Fruit fly (Drosophila melanogaster): ENCODE measurements around the gene CG10973.

CG10973 gene

DNA sequence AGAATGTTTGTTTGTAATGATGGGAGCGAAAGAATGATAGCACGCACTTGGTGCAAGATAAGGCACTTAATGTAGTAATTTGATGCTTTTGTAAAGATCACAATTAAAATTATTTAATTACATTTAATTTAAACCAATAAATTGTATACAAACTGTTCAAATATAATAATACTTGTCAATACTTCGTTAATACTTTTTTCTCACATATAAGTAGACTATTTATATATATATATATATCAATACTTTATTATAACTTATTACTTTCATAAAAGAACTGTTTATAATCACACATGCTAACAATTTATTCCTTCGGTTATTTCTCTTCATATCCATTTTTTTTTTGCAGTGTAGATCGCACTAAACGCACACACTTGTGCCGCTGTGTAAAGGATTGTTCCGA, 37.0 kb downstream of the CG10973 start (continued):
- no peak for TF ChIP-seq BtbVII (GFP tag; optimal IDR thresholded peaks at IDR 0.05)
- no peak for TF ChIP-seq GATAe (GFP tag; conservative IDR thresholded peaks at IDR 0.05)
- TF ChIP-seq Atf6 (GFP tag; IDR thresholded peaks at IDR 0.05), result no peak
- TF ChIP-seq sima (GFP tag; optimal IDR thresholded peaks at IDR 0.05), result no peak
- TF ChIP-seq CG1647 (GFP tag; optimal IDR thresholded peaks at IDR 0.05), result no peak
- no peak for TF ChIP-seq CG8765 (GFP tag; IDR thresholded peaks at IDR 0.05)
- peak in 1 of 2 experiments; percentile 20 for TF ChIP-seq bsh (GFP tag; optimal IDR thresholded peaks at IDR 0.05)
- TF ChIP-seq ttk (GFP tag; IDR thresholded peaks at IDR 0.05), result no peak
- TF ChIP-seq salm (tag; optimal IDR thresholded peaks at IDR 0.05), result no peak
- no peak for TF ChIP-seq ind (GFP tag; optimal IDR thresholded peaks at IDR 0.05)
- peak; percentile 43 for TF ChIP-seq dmrt11E (tag; optimal IDR thresholded peaks at IDR 0.05)
- peak; percentile 44 for TF ChIP-seq fd96Cb (tag; optimal IDR thresholded peaks at IDR 0.05)
- TF ChIP-seq CG2712 (tag; optimal IDR thresholded peaks at IDR 0.05), result peak; percentile 47
- peak; percentile 38 for TF ChIP-seq CG2678 (tag; optimal IDR thresholded peaks at IDR 0.05)
- TF ChIP-seq CG12942 (GFP tag; optimal IDR thresholded peaks at IDR 0.05), result no peak
- no peak for TF ChIP-seq Dref (GFP tag; IDR thresholded peaks at IDR 0.05)
- no peak for TF ChIP-seq CkIIα-i1 (GFP tag; IDR thresholded peaks at IDR 0.05)
- peak; percentile 51 for TF ChIP-seq CG14710 (tag; optimal IDR thresholded peaks at IDR 0.05)
- no peak for TF ChIP-seq Jarid2 (GFP tag; optimal IDR thresholded peaks at IDR 0.05)
- TF ChIP-seq CG2116 (GFP tag; optimal IDR thresholded peaks at IDR 0.05), result no peak
- TF ChIP-seq H15 (GFP tag; IDR thresholded peaks at IDR 0.05), result no peak
- no peak for TF ChIP-seq Dip3 (GFP tag; optimal IDR thresholded peaks at IDR 0.05)
- TF ChIP-seq CG2199 (GFP tag; IDR thresholded peaks at IDR 0.05), result no peak
- no peak for TF ChIP-seq da (GFP tag; optimal IDR thresholded peaks at IDR 0.05)
- TF ChIP-seq NC2α (GFP tag; optimal IDR thresholded peaks at IDR 0.05), result no peak
- TF ChIP-seq yki (optimal IDR thresholded peaks at IDR 0.05), result no peak
- TF ChIP-seq az2 (GFP tag; optimal IDR thresholded peaks at IDR 0.05), result no peak
- peak; percentile 49 for TF ChIP-seq CG6254 (GFP tag; optimal IDR thresholded peaks at IDR 0.05)
- peak; percentile 26 for TF ChIP-seq dmrt99B (tag; optimal IDR thresholded peaks at IDR 0.05)
- TF ChIP-seq CG10147 (GFP tag; optimal IDR thresholded peaks at IDR 0.05), result no peak
- TF ChIP-seq CG15514 (GFP tag; optimal IDR thresholded peaks at IDR 0.05), result no peak
- peak; percentile 19 for TF ChIP-seq tin (GFP tag; optimal IDR thresholded peaks at IDR 0.05)
- TF ChIP-seq Taf1 (GFP tag; IDR thresholded peaks at IDR 0.05), result no peak
- no peak for TF ChIP-seq crp (GFP tag; optimal IDR thresholded peaks at IDR 0.05)
- peak; percentile 49 for TF ChIP-seq D19A (tag; optimal IDR thresholded peaks at IDR 0.05)
- TF ChIP-seq gro (GFP tag; optimal IDR thresholded peaks at IDR 0.05), result no peak
- TF ChIP-seq CG11504 (tag; optimal IDR thresholded peaks at IDR 0.05), result peak; percentile 64
- TF ChIP-seq CG1024 (GFP tag; IDR thresholded peaks at IDR 0.05), result no peak
- TF ChIP-seq Sin3A (optimal IDR thresholded peaks at IDR 0.05), result no peak
- no peak for TF ChIP-seq klu (GFP tag; IDR thresholded peaks at IDR 0.05)
- no peak for TF ChIP-seq CG7987 (GFP tag; optimal IDR thresholded peaks at IDR 0.05)
- no peak for TF ChIP-seq Usf (GFP tag; optimal IDR thresholded peaks at IDR 0.05)
- no peak for TF ChIP-seq Meics (GFP tag; optimal IDR thresholded peaks at IDR 0.05)
- no peak for TF ChIP-seq CG5953 (GFP tag; IDR thresholded peaks at IDR 0.05)
- TF ChIP-seq CG12391 (tag; optimal IDR thresholded peaks at IDR 0.05), result peak; percentile 47
- no peak for TF ChIP-seq ap (GFP tag; IDR thresholded peaks at IDR 0.05)
- TF ChIP-seq zfh2 (GFP tag; optimal IDR thresholded peaks at IDR 0.05), result no peak
- TF ChIP-seq grau (tag; optimal IDR thresholded peaks at IDR 0.05), result peak; percentile 12
- TF ChIP-seq Ssrp (tag; optimal IDR thresholded peaks at IDR 0.05), result peak; percentile 16
- no peak for TF ChIP-seq Rfx (GFP tag; IDR thresholded peaks at IDR 0.05)
- TF ChIP-seq CG11696 (GFP tag; IDR thresholded peaks at IDR 0.05), result no peak
- no peak for TF ChIP-seq CG11247 (GFP tag; IDR thresholded peaks at IDR 0.05)
- peak in 1 of 3 experiments; percentile 44 for TF ChIP-seq lola (GFP tag; optimal IDR thresholded peaks at IDR 0.05)

Measured in whole organism, embryonic.